Worm (Caenorhabditis elegans): ENCODE data around the gene C07B5.3.

C07B5.3 gene

DNA sequence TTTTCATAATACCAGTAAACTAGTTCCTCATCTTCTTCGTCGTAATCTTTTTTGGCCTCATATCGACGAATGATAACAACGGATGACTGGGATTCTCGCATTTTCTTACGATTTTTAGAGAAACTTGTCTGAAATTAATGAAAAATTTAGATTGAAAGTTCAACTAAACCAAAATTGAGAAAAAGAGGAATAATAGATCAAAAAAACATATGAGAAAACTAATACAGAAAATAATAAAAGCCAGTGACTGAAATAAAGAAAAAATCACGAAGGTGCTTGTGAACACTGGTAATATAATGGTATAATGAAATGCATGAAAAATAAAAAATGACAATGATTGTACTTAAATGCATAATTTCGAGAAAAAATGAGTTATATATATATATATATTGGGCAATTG lies 13.6 kb upstream of the C07B5.3 start, which contains the start of gene C07B5.8:
Gene C07B5.8, minus strand, starts transcription at position 101 of the 400 bp plus-strand sequence.
- TF ChIP-seq med-1 (GFP tag; optimal IDR thresholded peaks at IDR 0.05; ENCODE audit: insufficient read depth) (no peak), tab-1 (GFP tag; IDR thresholded peaks at IDR 0.05) (no peak), klf-2 (GFP tag; conservative IDR thresholded peaks at IDR 0.05) (no peak), flt-1 (GFP tag; IDR thresholded peaks at IDR 0.05) (no peak), T22C8.4 (GFP tag; IDR thresholded peaks at IDR 0.05) (no peak), ztf-29 (GFP tag; IDR thresholded peaks at IDR 0.05) (no peak), ref-1 (GFP tag; conservative IDR thresholded peaks at IDR 0.05) (no peak), cog-1 (tag; optimal IDR thresholded peaks at IDR 0.05) (no peak), ztf-23 (GFP tag; IDR thresholded peaks at IDR 0.05) (no peak)

ce11 chrX:9536008-9536407 lies 13.0 kb upstream of the C07B5.3 start:
- no peak for TF ChIP-seq ref-1 (GFP tag; conservative IDR thresholded peaks at IDR 0.05)
- no peak for TF ChIP-seq T22C8.4 (GFP tag; IDR thresholded peaks at IDR 0.05)
- no peak for TF ChIP-seq cog-1 (tag; optimal IDR thresholded peaks at IDR 0.05)
- no peak for TF ChIP-seq ztf-23 (GFP tag; IDR thresholded peaks at IDR 0.05)
- no peak for TF ChIP-seq flt-1 (GFP tag; IDR thresholded peaks at IDR 0.05)
- no peak for TF ChIP-seq ztf-29 (GFP tag; IDR thresholded peaks at IDR 0.05)
- no peak for TF ChIP-seq klf-2 (GFP tag; conservative IDR thresholded peaks at IDR 0.05)
- TF ChIP-seq tab-1 (GFP tag; IDR thresholded peaks at IDR 0.05) = no peak
- TF ChIP-seq med-1 (GFP tag; optimal IDR thresholded peaks at IDR 0.05; ENCODE audit: insufficient read depth) = no peak

ce11 chrX:9531640-9532039 lies 8.6 kb upstream of the C07B5.3 start:
- TF ChIP-seq tab-1 (GFP tag; IDR thresholded peaks at IDR 0.05) (no peak), med-1 (GFP tag; optimal IDR thresholded peaks at IDR 0.05; ENCODE audit: insufficient read depth) (no peak), ref-1 (GFP tag; conservative IDR thresholded peaks at IDR 0.05) (no peak), cog-1 (tag; optimal IDR thresholded peaks at IDR 0.05) (no peak), T22C8.4 (GFP tag; IDR thresholded peaks at IDR 0.05) (no peak), klf-2 (GFP tag; conservative IDR thresholded peaks at IDR 0.05) (no peak)

DNA sequence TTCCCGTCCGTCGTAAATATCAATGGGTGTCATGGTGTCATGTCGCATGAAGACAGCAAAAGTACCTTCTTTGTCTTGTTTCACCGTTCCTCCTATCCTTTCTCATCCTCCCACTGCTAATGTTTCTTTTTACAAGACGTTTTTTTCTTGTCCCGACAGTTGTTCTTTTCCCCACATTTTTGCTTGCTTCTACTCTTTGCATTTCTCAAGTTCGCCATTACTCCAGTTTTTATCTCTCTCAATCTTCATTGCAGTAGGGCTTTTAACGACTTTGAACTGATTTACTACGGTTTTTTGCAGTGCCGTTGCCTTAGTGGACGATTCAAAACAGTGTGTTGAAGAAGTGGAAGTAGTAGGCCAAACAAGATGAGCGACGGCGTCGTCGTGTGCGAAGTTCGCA lies 6.3 kb upstream of the C07B5.3 start, which contains the start of gene C07B5.4:
Gene C07B5.4, plus strand, starts transcription at position 301 of the 400 bp plus-strand sequence.
- TF ChIP-seq ztf-23 (GFP tag; IDR thresholded peaks at IDR 0.05) = no peak
- TF ChIP-seq ztf-29 (GFP tag; IDR thresholded peaks at IDR 0.05) = no peak
- TF ChIP-seq flt-1 (GFP tag; IDR thresholded peaks at IDR 0.05) = no peak
- TF ChIP-seq tab-1 (GFP tag; IDR thresholded peaks at IDR 0.05) = no peak
- no peak for TF ChIP-seq T22C8.4 (GFP tag; IDR thresholded peaks at IDR 0.05)
- TF ChIP-seq cog-1 (tag; optimal IDR thresholded peaks at IDR 0.05) = no peak
- no peak for TF ChIP-seq med-1 (GFP tag; optimal IDR thresholded peaks at IDR 0.05; ENCODE audit: insufficient read depth)
- no peak for TF ChIP-seq ref-1 (GFP tag; conservative IDR thresholded peaks at IDR 0.05)
- no peak for TF ChIP-seq klf-2 (GFP tag; conservative IDR thresholded peaks at IDR 0.05)

DNA sequence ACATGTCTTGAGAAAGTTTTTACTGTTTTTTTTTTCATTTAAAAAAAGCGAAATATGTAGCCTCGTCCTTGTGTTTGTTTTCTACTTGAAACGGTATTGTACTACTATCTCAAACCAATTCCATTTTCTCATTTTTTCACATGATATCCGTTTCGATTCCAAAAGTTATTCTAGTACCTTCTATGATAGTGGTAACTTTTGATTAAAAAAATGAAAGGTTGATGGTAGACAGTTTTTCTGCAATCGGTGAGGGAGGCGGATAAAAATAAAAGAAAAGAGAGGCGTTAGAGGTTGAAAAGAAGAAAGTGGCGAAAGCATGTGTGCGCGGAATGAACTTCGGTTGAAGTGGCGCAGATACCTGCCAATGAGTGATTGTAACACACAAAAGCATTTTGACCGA lies 4.9 kb upstream of the C07B5.3 start:
- TF ChIP-seq flt-1 (GFP tag; IDR thresholded peaks at IDR 0.05) (no peak), cog-1 (tag; optimal IDR thresholded peaks at IDR 0.05) (no peak), tab-1 (GFP tag; IDR thresholded peaks at IDR 0.05) (no peak), ztf-29 (GFP tag; IDR thresholded peaks at IDR 0.05) (no peak), ztf-23 (GFP tag; IDR thresholded peaks at IDR 0.05) (no peak), klf-2 (GFP tag; conservative IDR thresholded peaks at IDR 0.05) (no peak), T22C8.4 (GFP tag; IDR thresholded peaks at IDR 0.05) (no peak), ref-1 (GFP tag; conservative IDR thresholded peaks at IDR 0.05) (no peak), med-1 (GFP tag; optimal IDR thresholded peaks at IDR 0.05; ENCODE audit: insufficient read depth) (no peak)

DNA sequence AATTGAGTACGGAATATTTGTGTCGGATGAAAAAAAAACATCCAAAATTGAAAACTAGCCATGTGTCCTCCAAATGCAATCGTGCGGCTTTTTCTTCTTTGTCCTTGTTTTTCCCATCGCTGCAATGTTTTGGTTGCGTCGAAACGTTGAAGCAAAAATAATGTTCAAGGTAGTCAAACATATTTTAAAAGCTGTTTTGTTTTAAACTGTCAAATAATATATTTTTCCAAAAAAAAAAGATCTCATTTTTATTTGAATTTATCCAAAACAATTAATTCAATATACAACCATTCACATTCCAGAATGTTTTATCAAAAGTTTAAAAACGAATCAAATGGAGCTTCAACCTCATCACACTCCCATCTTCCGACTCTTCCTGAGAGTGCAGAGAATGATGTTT lies 4.3 kb downstream of the C07B5.3 start, which contains the start of gene C07B5.6:
Gene C07B5.6, plus strand, starts transcription at position 301 of the 400 bp plus-strand sequence.
- TF ChIP-seq ref-1 (GFP tag; conservative IDR thresholded peaks at IDR 0.05) (no peak), flt-1 (GFP tag; IDR thresholded peaks at IDR 0.05) (no peak), T22C8.4 (GFP tag; IDR thresholded peaks at IDR 0.05) (no peak), klf-2 (GFP tag; conservative IDR thresholded peaks at IDR 0.05) (no peak), tab-1 (GFP tag; IDR thresholded peaks at IDR 0.05) (no peak), med-1 (GFP tag; optimal IDR thresholded peaks at IDR 0.05; ENCODE audit: insufficient read depth) (no peak), cog-1 (tag; optimal IDR thresholded peaks at IDR 0.05) (no peak), ztf-23 (GFP tag; IDR thresholded peaks at IDR 0.05) (no peak), ztf-29 (GFP tag; IDR thresholded peaks at IDR 0.05) (no peak)

- TF ChIP-seq cog-1 (tag; optimal IDR thresholded peaks at IDR 0.05) = no peak
- no peak for TF ChIP-seq T22C8.4 (GFP tag; IDR thresholded peaks at IDR 0.05)
- TF ChIP-seq med-1 (GFP tag; optimal IDR thresholded peaks at IDR 0.05; ENCODE audit: insufficient read depth) = no peak
- TF ChIP-seq ref-1 (GFP tag; conservative IDR thresholded peaks at IDR 0.05) = no peak
- TF ChIP-seq tab-1 (GFP tag; IDR thresholded peaks at IDR 0.05) = no peak
- TF ChIP-seq klf-2 (GFP tag; conservative IDR thresholded peaks at IDR 0.05) = no peak
- TF ChIP-seq flt-1 (GFP tag; IDR thresholded peaks at IDR 0.05) = no peak
- TF ChIP-seq ztf-29 (GFP tag; IDR thresholded peaks at IDR 0.05) = no peak
- TF ChIP-seq ztf-23 (GFP tag; IDR thresholded peaks at IDR 0.05) = no peak
Observed at ce11 chrX:9517106-9517505, 5.9 kb downstream of the C07B5.3 start, which contains the start of gene C07B5.2. C07B5.2 (minus strand) TSS chrX:9517206.

- TF ChIP-seq T22C8.4 (GFP tag; IDR thresholded peaks at IDR 0.05) (no peak), tab-1 (GFP tag; IDR thresholded peaks at IDR 0.05) (no peak), klf-2 (GFP tag; conservative IDR thresholded peaks at IDR 0.05) (no peak), flt-1 (GFP tag; IDR thresholded peaks at IDR 0.05) (no peak), ztf-23 (GFP tag; IDR thresholded peaks at IDR 0.05) (no peak), ref-1 (GFP tag; conservative IDR thresholded peaks at IDR 0.05) (no peak), cog-1 (tag; optimal IDR thresholded peaks at IDR 0.05) (no peak), ztf-29 (GFP tag; IDR thresholded peaks at IDR 0.05) (no peak), med-1 (GFP tag; optimal IDR thresholded peaks at IDR 0.05; ENCODE audit: insufficient read depth) (no peak)
Observed at ce11 chrX:9512457-9512856, 10.6 kb downstream of the C07B5.3 start.

DNA sequence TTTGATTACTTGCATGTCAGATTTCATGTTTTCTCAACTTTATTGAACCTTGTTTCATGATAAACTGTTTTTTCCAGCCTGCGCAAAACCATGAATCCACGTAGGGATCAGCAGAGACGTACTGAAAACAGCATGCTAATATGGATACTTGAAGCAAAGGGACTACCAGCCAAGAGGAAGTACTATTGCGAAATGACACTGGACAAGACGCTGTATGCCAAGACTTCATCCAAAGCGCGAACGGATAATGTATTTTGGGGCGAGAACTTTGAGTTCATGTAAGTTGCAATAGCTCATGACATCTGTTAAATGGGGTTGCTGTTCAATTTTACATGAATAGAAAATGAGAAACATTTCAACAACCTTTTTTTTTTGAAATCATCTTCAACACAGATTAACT lies 12.6 kb downstream of the C07B5.3 start:
- no peak for TF ChIP-seq flt-1 (GFP tag; IDR thresholded peaks at IDR 0.05)
- TF ChIP-seq cog-1 (tag; optimal IDR thresholded peaks at IDR 0.05) = no peak
- TF ChIP-seq T22C8.4 (GFP tag; IDR thresholded peaks at IDR 0.05) = no peak
- TF ChIP-seq ztf-29 (GFP tag; IDR thresholded peaks at IDR 0.05) = no peak
- no peak for TF ChIP-seq klf-2 (GFP tag; conservative IDR thresholded peaks at IDR 0.05)
- TF ChIP-seq ref-1 (GFP tag; conservative IDR thresholded peaks at IDR 0.05) = no peak
- TF ChIP-seq med-1 (GFP tag; optimal IDR thresholded peaks at IDR 0.05; ENCODE audit: insufficient read depth) = no peak
- no peak for TF ChIP-seq ztf-23 (GFP tag; IDR thresholded peaks at IDR 0.05)
- no peak for TF ChIP-seq tab-1 (GFP tag; IDR thresholded peaks at IDR 0.05)
